2 fruit fly cellular contexts compared by ENCODE assay signal in genomic region chr2L:5726049-5726448, dm6.
A peak's percentile ranks its signal among the peaks of the same experiment; 100 is the strongest.
TF ChIP-seq lines count a peak whose summit lies in the region.

No protein-coding gene starts in this region.

- TF ChIP-seq CTCF in whole organism, embryonic (GFP tag; optimal IDR thresholded peaks at IDR 0.05; lab: Kevin White, UChicago) = no peak

TF ChIP-seq in whole organism, embryonic, 481 proteins besides CTCF, POLR2A, EP300 and RAD21:
- TF ChIP-seq yki (optimal IDR thresholded peaks at IDR 0.05; lab: Kevin White, UChicago) = no peak
- no peak for TF ChIP-seq Kr (GFP tag; optimal IDR thresholded peaks at IDR 0.05; lab: Kevin White, UChicago)
- TF ChIP-seq Nf-YB (GFP tag; optimal IDR thresholded peaks at IDR 0.05; lab: Kevin White, UChicago) = no peak
- TF ChIP-seq hth (optimal IDR thresholded peaks at IDR 0.05; lab: Kevin White, UChicago) = no peak
- TF ChIP-seq Dref (GFP tag; IDR thresholded peaks at IDR 0.05; lab: Robert Waterston, UW) = no peak
- TF ChIP-seq D19B (GFP tag; optimal IDR thresholded peaks at IDR 0.05; lab: Kevin White, UChicago) = peak; percentile 24
- peak; percentile 84 for TF ChIP-seq grau (tag; optimal IDR thresholded peaks at IDR 0.05; lab: Kevin White, UChicago)
- no peak for TF ChIP-seq CG4360 (GFP tag; IDR thresholded peaks at IDR 0.05; lab: Robert Waterston, UW)
- TF ChIP-seq CG32772 (GFP tag; IDR thresholded peaks at IDR 0.05; lab: Robert Waterston, UW) = no peak
- no peak for TF ChIP-seq CG11093 (GFP tag; IDR thresholded peaks at IDR 0.05; lab: Robert Waterston, UW)
- TF ChIP-seq trem (tag; optimal IDR thresholded peaks at IDR 0.05; lab: Kevin White, UChicago) = no peak
- no peak for TF ChIP-seq CG13123 (GFP tag; optimal IDR thresholded peaks at IDR 0.05; lab: Kevin White, UChicago)
- TF ChIP-seq CG3726 (GFP tag; IDR thresholded peaks at IDR 0.05; lab: Robert Waterston, UW) = no peak
- peak; percentile 58 for TF ChIP-seq D19A (tag; optimal IDR thresholded peaks at IDR 0.05; lab: Kevin White, UChicago)

TF ChIP-seq in whole organism, prepupa, 60 proteins besides CTCF, POLR2A, EP300 and RAD21:
- TF ChIP-seq svp (GFP tag; lab: Kevin White, UChicago) (peak; percentile 44), Eip78C (GFP tag; lab: Kevin White, UChicago) (peak; percentile 61), fd85E (GFP tag; optimal IDR thresholded peaks at IDR 0.05; lab: Kevin White, UChicago) (no peak)
